Worm (Caenorhabditis elegans) whole organism, young adult: Measurements from ENCODE around the gene R10D12.6.

ENCODE experiments used
- B0336.3 ChIP-seq: fragments of 200-800 bp; sonication (Bioruptor generic); IDR thresholded peaks from 2 replicates; pipeline ENCODE4 v1.3.6; 2022; ENCODE audit warnings: missing genetic modification characterization, missing compliant biosample characterization
- C06A6.2 ChIP-seq: fragments of 200-800 bp; sonication (Bioruptor generic); conservative IDR thresholded peaks from 2 replicates; pipeline ENCODE4 v1.3.6; 2022; ENCODE audit warnings: missing genetic modification characterization, missing compliant biosample characterization
- D2030.7 ChIP-seq: fragments of 200-800 bp; sonication (Bioruptor generic); IDR thresholded peaks from 2 replicates; pipeline ENCODE4 v1.3.6; 2022; ENCODE audit warnings: missing genetic modification reagents, missing genetic modification characterization, missing compliant biosample characterization
- F10E7.11 ChIP-seq: sonication (generic microtip); optimal IDR thresholded peaks from 2 replicates; lab custom pipeline; 2017; ENCODE audit warnings: mild to moderate bottlenecking, missing genetic modification characterization, moderate library complexity, missing compliant biosample characterization
- F49E8.2 ChIP-seq: sonication (generic microtip); optimal IDR thresholded peaks from 3 replicates; lab custom pipeline; 2017; ENCODE audit warnings: missing genetic modification characterization, mild to moderate bottlenecking, missing compliant biosample characterization, antibody characterized with exemption, moderate library complexity; ENCODE audit not compliant: insufficient read depth
- F57A8.1 ChIP-seq: fragments of 200-800 bp; sonication (Bioruptor generic); optimal IDR thresholded peaks from 2 replicates; lab custom pipeline; 2018; ENCODE audit warnings: mild to moderate bottlenecking, missing genetic modification characterization, moderate library complexity, missing compliant biosample characterization
- Y95B8A.8 ChIP-seq: fragments of 200-800 bp; sonication (Bioruptor generic); IDR thresholded peaks from 2 replicates; pipeline ENCODE4 v1.3.6; 2022; ENCODE audit warnings: missing genetic modification reagents, missing genetic modification characterization, missing compliant biosample characterization
- ZK185.1 ChIP-seq: sonication (generic microtip); optimal IDR thresholded peaks from 2 replicates; lab custom pipeline; 2016; ENCODE audit warnings: mild to moderate bottlenecking, missing genetic modification characterization, missing compliant biosample characterization; ENCODE audit not compliant: poor library complexity, severe bottlenecking
- ama-1 ChIP-seq, 3 experiments: fragments of 150-350 bp in 1 of 3; sonication (generic microtip) in 2 of 3; optimal IDR thresholded peaks; 2 replicates each; lab custom pipeline; 2014 to 2018; ENCODE audit warnings: missing biosample characterization in 2 of 3, missing genetic modification characterization in 2 of 3, missing genetic modification reagents in 2 of 3
- attf-5 ChIP-seq: fragments of 200-800 bp; sonication (Bioruptor generic); optimal IDR thresholded peaks from 2 replicates; lab custom pipeline; 2018; ENCODE audit warnings: mild to moderate bottlenecking, missing genetic modification characterization, missing compliant biosample characterization
- cebp-1 ChIP-seq, 2 experiments: fragments of 200-800 bp in 1 of 2; sonication (Bioruptor generic) in 1 of 2; sonication (generic microtip) in 1 of 2; IDR thresholded peaks in 1 of 2; optimal IDR thresholded peaks in 1 of 2; 2 replicates each; pipeline versions ENCODE4 v1.3.6 to Lab custom; 2017 to 2022; ENCODE audit warnings: missing compliant biosample characterization in 2 of 2, missing genetic modification characterization in 2 of 2, mild to moderate bottlenecking in 1 of 2, missing genetic modification reagents in 1 of 2, moderate library complexity in 1 of 2
- ceh-100 ChIP-seq: fragments of 200-800 bp; sonication (Bioruptor generic); IDR thresholded peaks from 2 replicates; pipeline ENCODE4 v1.3.6; 2022; ENCODE audit warnings: missing genetic modification reagents, missing genetic modification characterization, missing compliant biosample characterization
- ceh-40 ChIP-seq: fragments of 200-800 bp; sonication (Bioruptor generic); IDR thresholded peaks from 2 replicates; pipeline ENCODE4 v1.3.6; 2022; ENCODE audit warnings: missing genetic modification characterization, missing compliant biosample characterization
- ceh-91 ChIP-seq: fragments of 200-800 bp; sonication (Bioruptor generic); IDR thresholded peaks from 2 replicates; pipeline ENCODE4 v1.3.6; 2022; ENCODE audit warnings: missing genetic modification reagents, missing genetic modification characterization, missing compliant biosample characterization
- dox-1 ChIP-seq: fragments of 200-800 bp; sonication (Bioruptor generic); IDR thresholded peaks from 2 replicates; pipeline ENCODE4 v1.3.6; 2022; ENCODE audit warnings: missing genetic modification reagents, missing genetic modification characterization, missing compliant biosample characterization
- dpff-1 ChIP-seq: sonication (generic microtip); optimal IDR thresholded peaks from 2 replicates; lab custom pipeline; 2017; ENCODE audit warnings: mild to moderate bottlenecking, missing genetic modification characterization, missing compliant biosample characterization
- efl-1 ChIP-seq: fragments of 150-350 bp; optimal IDR thresholded peaks from 2 replicates; lab custom pipeline; 2014; ENCODE audit warnings: missing biosample characterization, missing genetic modification reagents, missing genetic modification characterization
- egl-18 ChIP-seq: fragments of 200-800 bp; sonication (Bioruptor generic); IDR thresholded peaks from 2 replicates; pipeline ENCODE4 v1.3.6; 2022; ENCODE audit warnings: missing genetic modification reagents, missing genetic modification characterization, missing compliant biosample characterization
- egl-44 ChIP-seq: fragments of 200-800 bp; sonication (Bioruptor generic); IDR thresholded peaks from 2 replicates; pipeline ENCODE4 v1.3.6; 2022; ENCODE audit warnings: missing genetic modification reagents, missing genetic modification characterization, missing compliant biosample characterization
- ekl-4 ChIP-seq: fragments of 200-800 bp; sonication (Bioruptor generic); IDR thresholded peaks from 2 replicates; pipeline ENCODE4 v1.3.6; 2022; ENCODE audit warnings: missing genetic modification reagents, missing genetic modification characterization, missing compliant biosample characterization
- ets-4 ChIP-seq: fragments of 200-800 bp; sonication (Bioruptor generic); optimal IDR thresholded peaks from 2 replicates; lab custom pipeline; 2018; ENCODE audit warnings: mild to moderate bottlenecking, missing genetic modification characterization, missing compliant biosample characterization
- gei-17 ChIP-seq: fragments of 200-800 bp; sonication (Bioruptor generic); optimal IDR thresholded peaks from 2 replicates; lab custom pipeline; 2018; ENCODE audit warnings: mild to moderate bottlenecking, missing genetic modification characterization, missing compliant biosample characterization
- him-1 ChIP-seq: sonication (generic microtip); optimal IDR thresholded peaks from 2 replicates; lab custom pipeline; 2016; ENCODE audit warnings: missing genotype, missing genetic modification reagents, missing genetic modification characterization, missing compliant biosample characterization
- hmg-1.2 ChIP-seq: fragments of 200-800 bp; sonication (Bioruptor generic); IDR thresholded peaks from 2 replicates; pipeline ENCODE4 v1.3.6; 2022; ENCODE audit warnings: missing genetic modification reagents, missing genetic modification characterization, missing compliant biosample characterization
- lin-54 ChIP-seq: fragments of 200-800 bp; sonication (Bioruptor generic); optimal IDR thresholded peaks from 2 replicates; lab custom pipeline; 2018; ENCODE audit warnings: mild to moderate bottlenecking, missing genetic modification characterization, missing compliant biosample characterization
- lsl-1 ChIP-seq: fragments of 200-800 bp; sonication (Bioruptor generic); optimal IDR thresholded peaks from 2 replicates; lab custom pipeline; 2018; ENCODE audit warnings: mild to moderate bottlenecking, missing genetic modification characterization, moderate library complexity, missing compliant biosample characterization
- lsy-27 ChIP-seq: sonication (generic microtip); optimal IDR thresholded peaks from 2 replicates; lab custom pipeline; 2017; ENCODE audit warnings: missing genetic modification characterization, mild to moderate bottlenecking, missing compliant biosample characterization, antibody characterized with exemption, missing genotype, borderline replicate concordance; ENCODE audit not compliant: insufficient read depth
- madf-8 ChIP-seq: fragments of 200-800 bp; sonication (Bioruptor generic); conservative IDR thresholded peaks from 2 replicates; pipeline ENCODE4 v1.3.6; 2022; ENCODE audit warnings: missing genetic modification reagents, missing genetic modification characterization, missing compliant biosample characterization
- nhr-120 ChIP-seq: fragments of 200-800 bp; sonication (Bioruptor generic); IDR thresholded peaks from 2 replicates; pipeline ENCODE4 v1.3.6; 2022; ENCODE audit warnings: missing genetic modification characterization, missing compliant biosample characterization
- nhr-27 ChIP-seq: fragments of 200-800 bp; sonication (Bioruptor generic); optimal IDR thresholded peaks from 2 replicates; lab custom pipeline; 2018; ENCODE audit warnings: mild to moderate bottlenecking, missing genetic modification characterization, moderate library complexity, missing compliant biosample characterization
- rcor-1 ChIP-seq: fragments of 200-800 bp; sonication (Bioruptor generic); IDR thresholded peaks from 2 replicates; pipeline ENCODE4 v1.3.6; 2022; ENCODE audit warnings: missing genetic modification reagents, missing genetic modification characterization, missing compliant biosample characterization
- sea-2 ChIP-seq: fragments of 200-800 bp; sonication (Bioruptor generic); IDR thresholded peaks from 2 replicates; pipeline ENCODE4 v1.3.6; 2022; ENCODE audit warnings: missing genetic modification characterization, missing compliant biosample characterization
- snpc-1.3 ChIP-seq: sonication (generic microtip); optimal IDR thresholded peaks from 2 replicates; lab custom pipeline; 2017; ENCODE audit warnings: missing genetic modification characterization, mild to moderate bottlenecking, missing compliant biosample characterization, antibody characterized with exemption, moderate library complexity, missing genotype, missing genetic modification reagents; ENCODE audit not compliant: insufficient read depth
- snpc-3.4 ChIP-seq: sonication (generic microtip); optimal IDR thresholded peaks from 2 replicates; lab custom pipeline; 2017; ENCODE audit warnings: missing genetic modification characterization, mild to moderate bottlenecking, missing compliant biosample characterization, antibody characterized with exemption, moderate library complexity, missing genotype, missing genetic modification reagents
- snpc-4 ChIP-seq, 5 experiments: fragments of 150-350 bp in 1 of 5; sonication (generic microtip) in 4 of 5; optimal IDR thresholded peaks; 2 replicates each; lab custom pipeline; 2014 to 2018; ENCODE audit warnings: missing genetic modification characterization in 5 of 5, missing biosample characterization in 3 of 5, antibody characterized with exemption in 2 of 5, mild to moderate bottlenecking in 2 of 5, missing compliant biosample characterization in 2 of 5, missing genotype in 2 of 5, moderate library complexity in 2 of 5, missing genetic modification reagents in 1 of 5
- tbp1 ChIP-seq: fragments of 200-800 bp; sonication (Bioruptor generic); optimal IDR thresholded peaks from 2 replicates; lab custom pipeline; 2018; ENCODE audit warnings: mild to moderate bottlenecking, missing genetic modification characterization, missing compliant biosample characterization
- tbx-9 ChIP-seq: sonication (generic microtip); optimal IDR thresholded peaks from 2 replicates; lab custom pipeline; 2016; ENCODE audit warnings: borderline replicate concordance, missing genetic modification characterization, inconsistent platforms, missing compliant biosample characterization
- unc-130 ChIP-seq: sonication (generic microtip); optimal IDR thresholded peaks from 2 replicates; lab custom pipeline; 2016; ENCODE audit warnings: missing genetic modification reagents, missing genetic modification characterization, missing compliant biosample characterization
- unc-62 ChIP-seq: fragments of 150-350 bp; optimal IDR thresholded peaks from 2 replicates; lab custom pipeline; 2014; ENCODE audit warnings: missing biosample characterization, missing genetic modification reagents, missing genetic modification characterization
- ztf-18 ChIP-seq: sonication (generic microtip); optimal IDR thresholded peaks from 2 replicates; lab custom pipeline; 2016; ENCODE audit warnings: missing genotype, mild to moderate bottlenecking, missing genetic modification characterization, missing compliant biosample characterization
- ztf-22 ChIP-seq: fragments of 200-800 bp; sonication (Bioruptor generic); optimal IDR thresholded peaks from 2 replicates; lab custom pipeline; 2018; ENCODE audit warnings: mild to moderate bottlenecking, missing genetic modification characterization, moderate library complexity, missing compliant biosample characterization
- ztf-28 ChIP-seq: fragments of 200-800 bp; sonication (Bioruptor generic); IDR thresholded peaks from 2 replicates; pipeline ENCODE4 v1.3.6; 2022; ENCODE audit warnings: missing genetic modification reagents, missing genetic modification characterization, missing compliant biosample characterization
- ztf-3 ChIP-seq: fragments of 200-800 bp; sonication (Bioruptor generic); optimal IDR thresholded peaks from 2 replicates; lab custom pipeline; 2018; ENCODE audit warnings: mild to moderate bottlenecking, missing genetic modification characterization, missing compliant biosample characterization

Gene R10D12.6

ce11 chrV:13960916-13961315 lies 11.8 kb downstream of the R10D12.6 start, which contains the start of gene srh-24:
Gene srh-24 (minus strand): TSS chrV:13961016.
- TF ChIP-seq unc-62 (GFP tag; lab: Kevin White, UChicago) (no peak), hmg-1.2 (no peak), lsy-27 (tag; lab: Kevin White, UChicago) (no peak), egl-44 (GFP tag; lab: Robert Waterston, UW) (0 out of 2 replicates have a peak, but pooled peaks have one; percentile 14)

DNA sequence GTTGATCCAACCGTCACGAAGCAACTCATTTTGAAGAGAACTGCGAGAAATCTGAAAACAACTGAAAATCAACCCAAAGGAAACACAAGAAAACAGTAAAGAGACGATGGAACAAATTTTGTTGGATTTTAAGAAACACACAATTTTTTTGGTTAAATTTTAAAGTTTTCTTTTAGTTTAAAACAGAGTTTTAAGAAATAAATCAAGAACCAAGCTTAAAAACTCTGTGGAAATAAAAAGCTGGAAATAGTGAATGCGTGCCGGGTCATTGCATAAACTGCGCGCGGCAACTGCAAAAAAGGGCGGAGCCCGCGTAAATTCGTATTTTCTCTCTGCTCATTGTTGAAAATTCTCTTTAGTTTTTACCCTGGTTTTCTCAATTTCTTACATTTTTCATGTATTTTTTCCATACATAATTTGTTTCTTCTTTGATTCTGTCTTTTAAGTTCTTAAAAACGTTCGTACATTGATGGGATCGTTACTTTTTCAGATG lies 12.9 kb downstream of the R10D12.6 start, which contains the start of the genes algn-13 and R10D12.13:
Gene algn-13, minus strand, starts transcription at position 51 of the 493 bp plus-strand sequence.
Gene R10D12.13, plus strand, starts transcription at position 491 of the 493 bp plus-strand sequence.
- TF ChIP-seq Y95B8A.8 (GFP tag; lab: Robert Waterston, UW) (peak; percentile 26; the same call in 1 of the 2 replicates), him-1 (no peak), ets-4 (GFP tag; lab: Kevin White, UChicago) (no peak), efl-1 (GFP tag; lab: Kevin White, UChicago) (peak; percentile 89), ama-1 (optimal IDR thresholded peaks at IDR 0.05; lab: Kevin White, UChicago) (no peak), ama-1 (GFP tag; optimal IDR thresholded peaks at IDR 0.05; lab: Kevin White, UChicago) (peak in 1 of 2 experiments; percentile 28), attf-5 (GFP tag; lab: Kevin White, UChicago) (peak; percentile 54), tbx-9 (tag; lab: Kevin White, UChicago) (no peak), madf-8 (GFP tag; lab: Robert Waterston, UW) (peak; percentile 76), ceh-91 (peak; percentile 67), gei-17 (GFP tag; lab: Kevin White, UChicago) (no peak), rcor-1 (peak; percentile 57; the same call in 1 of the 2 replicates), sea-2 (GFP tag; lab: Robert Waterston, UW) (no peak), B0336.3 (GFP tag; lab: Robert Waterston, UW) (peak; percentile 68), nhr-120 (GFP tag; lab: Robert Waterston, UW) (no peak), cebp-1 (GFP tag; IDR thresholded peaks at IDR 0.05; lab: Robert Waterston, UW) (no peak), cebp-1 (tag; optimal IDR thresholded peaks at IDR 0.05; lab: Kevin White, UChicago) (peak; percentile 65), ztf-18 (peak; percentile 37), ekl-4 (GFP tag; lab: Robert Waterston, UW) (peak; percentile 17; the same call in 1 of the 2 replicates), lin-54 (peak; percentile 69), nhr-27 (tag; lab: Kevin White, UChicago) (no peak), snpc-3.4 (peak; percentile 92), ceh-100 (peak; percentile 76), F10E7.11 (no peak), tbp1 (GFP tag; lab: Kevin White, UChicago) (peak; percentile 54), snpc-4 (GFP tag; optimal IDR thresholded peaks at IDR 0.05; lab: Kevin White, UChicago) (peak; percentile 65), snpc-4 (tag; optimal IDR thresholded peaks at IDR 0.05; lab: Kevin White, UChicago) (peak in 3 of 4 experiments; percentile 54 to 84 (median 57)), dox-1 (GFP tag; lab: Robert Waterston, UW) (peak; percentile 77), F49E8.2 (tag; lab: Kevin White, UChicago) (peak; percentile 57), ceh-40 (GFP tag; lab: Robert Waterston, UW) (no peak), hmg-1.2 (peak; percentile 52), ztf-28 (GFP tag; lab: Robert Waterston, UW) (0 out of 2 replicates have a peak, but pooled peaks have one; percentile 34), egl-18 (GFP tag; lab: Robert Waterston, UW) (no peak), lsl-1 (GFP tag; lab: Kevin White, UChicago) (peak; percentile 52), unc-130 (GFP tag; lab: Kevin White, UChicago) (peak; percentile 41), D2030.7 (GFP tag; lab: Robert Waterston, UW) (peak; percentile 71), snpc-1.3 (tag; lab: Kevin White, UChicago) (peak; percentile 85), ztf-22 (no peak), ZK185.1 (tag; lab: Kevin White, UChicago) (peak; percentile 79), F57A8.1 (GFP tag; lab: Kevin White, UChicago) (no peak), ztf-3 (no peak), dpff-1 (tag; lab: Kevin White, UChicago) (no peak), C06A6.2 (GFP tag; lab: Robert Waterston, UW) (peak; percentile 49; the same call in 1 of the 2 replicates)
